Fruit fly (Drosophila melanogaster) whole organism, embryonic: ENCODE results near the gene CG14636.
A peak's percentile ranks its signal among the peaks of the same experiment; 100 is the strongest.

ENCODE experiments used
- Abd-B ChIP-seq: fragments of 200-800 bp; sonication (Bioruptor generic); optimal IDR thresholded peaks from 2 replicates; lab custom pipeline; 2018; ENCODE audit warnings: missing biosample characterization, mild to moderate bottlenecking, missing genetic modification characterization, moderate library complexity
- Adf1 ChIP-seq: fragments of 200-800 bp; sonication (Bioruptor generic); IDR thresholded peaks from 2 replicates; pipeline ENCODE4 v1.3.6; 2022; ENCODE audit warnings: missing biosample characterization, missing genetic modification characterization
- B-H2 ChIP-seq: fragments of 200-800 bp; sonication (Bioruptor generic); optimal IDR thresholded peaks from 2 replicates; lab custom pipeline; 2018; ENCODE audit warnings: missing biosample characterization, mild to moderate bottlenecking, missing genetic modification characterization
- Blimp-1 ChIP-seq: fragments of 200-800 bp; sonication (Bioruptor generic); optimal IDR thresholded peaks from 3 replicates; lab custom pipeline; 2018; ENCODE audit warnings: missing biosample characterization, missing genetic modification characterization, mild to moderate bottlenecking, moderate library complexity, missing genetic modification reagents
- CG10267 ChIP-seq: fragments of 200-800 bp; sonication (Bioruptor generic); optimal IDR thresholded peaks from 2 replicates; lab custom pipeline; 2018; ENCODE audit warnings: missing biosample characterization, mild to moderate bottlenecking, missing genetic modification characterization, moderate library complexity
- CG11695 ChIP-seq: fragments of 200-800 bp; sonication (Bioruptor generic); IDR thresholded peaks from 3 replicates; pipeline ENCODE4 v1.3.6; 2022; ENCODE audit warnings: missing biosample characterization, missing genetic modification characterization
- CG12744 ChIP-seq: fragments of 200-800 bp; sonication (Bioruptor generic); optimal IDR thresholded peaks from 2 replicates; lab custom pipeline; 2016; ENCODE audit warnings: missing biosample characterization, missing genetic modification characterization
- CG12769 ChIP-seq: fragments of 200-800 bp; sonication (Bioruptor generic); optimal IDR thresholded peaks from 2 replicates; lab custom pipeline; 2019; ENCODE audit warnings: missing biosample characterization, mild to moderate bottlenecking, missing genetic modification characterization, moderate library complexity
- CG13775 ChIP-seq: fragments of 200-800 bp; sonication (Bioruptor generic); optimal IDR thresholded peaks from 3 replicates; lab custom pipeline; 2017; ENCODE audit warnings: missing biosample characterization, mild to moderate bottlenecking, missing genetic modification characterization
- CG1602 ChIP-seq: fragments of 200-800 bp; sonication (Bioruptor generic); optimal IDR thresholded peaks from 3 replicates; lab custom pipeline; 2016; ENCODE audit warnings: missing biosample characterization, missing genetic modification characterization
- CG1647 ChIP-seq: fragments of 200-800 bp; sonication (Bioruptor generic); optimal IDR thresholded peaks from 3 replicates; lab custom pipeline; 2016; ENCODE audit warnings: missing biosample characterization, missing genetic modification characterization
- CG17361 ChIP-seq: fragments of 200-800 bp; sonication (Bioruptor generic); IDR thresholded peaks from 3 replicates; pipeline ENCODE4 v1.3.6; 2022; ENCODE audit warnings: missing biosample characterization, missing genetic modification characterization
- CG4282 ChIP-seq: fragments of 200-800 bp; sonication (Bioruptor generic); optimal IDR thresholded peaks from 2 replicates; lab custom pipeline; 2016; ENCODE audit warnings: missing biosample characterization, missing genetic modification characterization
- CG4820 ChIP-seq: fragments of 200-800 bp; sonication (Bioruptor generic); optimal IDR thresholded peaks from 3 replicates; lab custom pipeline; 2016; ENCODE audit warnings: missing biosample characterization, missing genetic modification characterization
- CG4854 ChIP-seq: fragments of 200-800 bp; sonication (Bioruptor generic); optimal IDR thresholded peaks from 2 replicates; lab custom pipeline; 2016; ENCODE audit warnings: missing biosample characterization, missing genetic modification characterization, inconsistent platforms
- CG6689 ChIP-seq: fragments of 200-800 bp; sonication (Bioruptor generic); IDR thresholded peaks from 2 replicates; pipeline ENCODE4 v1.3.6; 2022; ENCODE audit warnings: missing biosample characterization, missing genetic modification characterization
- CG6791 ChIP-seq: fragments of 200-800 bp; sonication (Bioruptor generic); IDR thresholded peaks from 3 replicates; pipeline ENCODE4 v1.3.6; 2022; ENCODE audit warnings: missing biosample characterization, missing genetic modification characterization; ENCODE audit not compliant: partially characterized antibody
- CG6854 ChIP-seq: fragments of 200-800 bp; sonication (Bioruptor generic); optimal IDR thresholded peaks from 3 replicates; lab custom pipeline; 2017; ENCODE audit warnings: missing biosample characterization, mild to moderate bottlenecking, missing genetic modification characterization
- CG9215 ChIP-seq: fragments of 200-800 bp; sonication (Bioruptor generic); IDR thresholded peaks from 2 replicates; pipeline ENCODE4 v1.3.6; 2022; ENCODE audit warnings: missing biosample characterization, missing genetic modification characterization
- CTCF ChIP-seq: fragments of 200-800 bp; sonication (Bioruptor generic); optimal IDR thresholded peaks from 2 replicates; lab custom pipeline; 2017; ENCODE audit warnings: missing biosample characterization, mild to moderate bottlenecking, missing genetic modification characterization, moderate library complexity
- Chrac-16 ChIP-seq: fragments of 200-800 bp; sonication (Bioruptor generic); optimal IDR thresholded peaks from 3 replicates; lab custom pipeline; 2016; ENCODE audit warnings: missing biosample characterization, missing genetic modification characterization
- Fer2 ChIP-seq: fragments of 200-800 bp; sonication (Bioruptor generic); optimal IDR thresholded peaks from 2 replicates; lab custom pipeline; 2018; ENCODE audit warnings: missing biosample characterization, mild to moderate bottlenecking, missing genetic modification characterization, moderate library complexity
- Hand ChIP-seq: fragments of 200-800 bp; sonication (Bioruptor generic); optimal IDR thresholded peaks from 2 replicates; lab custom pipeline; 2017; ENCODE audit warnings: mild to moderate bottlenecking, missing biosample characterization, missing genetic modification reagents, missing genetic modification characterization
- Hr39 ChIP-seq: fragments of >200 bp; optimal IDR thresholded peaks from 2 replicates; lab custom pipeline; 2017
- Med ChIP-seq: fragments of 200-800 bp; sonication (Bioruptor generic); peaks from one replicate; lab custom pipeline; 2016; ENCODE audit warnings: missing biosample characterization, missing genetic modification characterization, mild to moderate bottlenecking, inconsistent platforms, moderate library complexity
- Mrtf ChIP-seq: fragments of 200-800 bp; sonication (Bioruptor generic); IDR thresholded peaks from 3 replicates; pipeline ENCODE4 v1.3.6; 2022; ENCODE audit warnings: missing biosample characterization, missing genetic modification characterization
- NfI ChIP-seq: fragments of 200-800 bp; sonication (Bioruptor generic); optimal IDR thresholded peaks from 3 replicates; lab custom pipeline; 2018; ENCODE audit warnings: missing biosample characterization, mild to moderate bottlenecking, missing genetic modification characterization, moderate library complexity
- PHDP ChIP-seq: fragments of 200-800 bp; sonication (Bioruptor generic); optimal IDR thresholded peaks from 3 replicates; lab custom pipeline; 2018; ENCODE audit warnings: missing biosample characterization, mild to moderate bottlenecking, missing genetic modification characterization, moderate library complexity
- Sry-δ ChIP-seq: fragments of 200-800 bp; sonication (Bioruptor generic); optimal IDR thresholded peaks from 2 replicates; lab custom pipeline; 2016; ENCODE audit warnings: missing biosample characterization, missing genetic modification characterization
- Xrp1 ChIP-seq: fragments of 200-800 bp; sonication (Bioruptor generic); IDR thresholded peaks from 2 replicates; pipeline ENCODE4 v1.3.6; 2022; ENCODE audit warnings: missing biosample characterization, missing genetic modification characterization
- al ChIP-seq: fragments of 200-800 bp; sonication (Bioruptor generic); IDR thresholded peaks from 2 replicates; pipeline ENCODE4 v1.3.6; 2022; ENCODE audit warnings: missing biosample characterization, missing genetic modification characterization
- ap ChIP-seq: fragments of 200-800 bp; sonication (Bioruptor generic); IDR thresholded peaks from 2 replicates; pipeline ENCODE4 v1.3.6; 2022; ENCODE audit warnings: missing biosample characterization, missing genetic modification characterization
- bsh ChIP-seq, 2 experiments: fragments of 200-800 bp; sonication (Bioruptor generic); optimal IDR thresholded peaks; 2 replicates each; lab custom pipeline; 2017 to 2018; ENCODE audit warnings: mild to moderate bottlenecking in 2 of 2, missing biosample characterization in 2 of 2, missing genetic modification characterization in 2 of 2, moderate library complexity in 1 of 2
- croc ChIP-seq: fragments of 200-800 bp; sonication (Bioruptor generic); conservative IDR thresholded peaks from 3 replicates; pipeline ENCODE4 v1.3.6; 2022; ENCODE audit warnings: missing biosample characterization, missing genetic modification characterization
- crp ChIP-seq, 2 experiments: fragments of 200-800 bp; sonication (Bioruptor generic); optimal IDR thresholded peaks; 2 replicates in 1 of 2; 3 replicates in 1 of 2; lab custom pipeline; 2017; ENCODE audit warnings: missing biosample characterization in 2 of 2, missing genetic modification characterization in 2 of 2, mild to moderate bottlenecking in 1 of 2, moderate library complexity in 1 of 2
- eyg ChIP-seq: fragments of 200-800 bp; sonication (Bioruptor generic); optimal IDR thresholded peaks from 3 replicates; lab custom pipeline; 2016; ENCODE audit warnings: missing biosample characterization, missing genetic modification characterization
- ham ChIP-seq: fragments of 200-800 bp; sonication (Bioruptor generic); IDR thresholded peaks from 2 replicates; pipeline ENCODE4 v1.3.6; 2022; ENCODE audit warnings: missing biosample characterization, missing genetic modification characterization
- jing ChIP-seq: fragments of 200-800 bp; sonication (Bioruptor generic); optimal IDR thresholded peaks from 2 replicates; lab custom pipeline; 2018; ENCODE audit warnings: missing biosample characterization, mild to moderate bottlenecking, missing genetic modification characterization
- kah ChIP-seq: fragments of 200-800 bp; sonication (Bioruptor generic); optimal IDR thresholded peaks from 2 replicates; lab custom pipeline; 2018; ENCODE audit warnings: missing biosample characterization, mild to moderate bottlenecking, missing genetic modification characterization
- kay ChIP-seq: fragments of 200-800 bp; sonication (Bioruptor generic); optimal IDR thresholded peaks from 2 replicates; lab custom pipeline; 2016; ENCODE audit warnings: missing biosample characterization, missing genetic modification characterization
- lab ChIP-seq: fragments of 200-800 bp; sonication (Bioruptor generic); optimal IDR thresholded peaks from 3 replicates; lab custom pipeline; 2017; ENCODE audit warnings: missing biosample characterization, missing genetic modification characterization, mild to moderate bottlenecking, moderate library complexity, missing genetic modification reagents
- nerfin-1 ChIP-seq: fragments of 200-800 bp; sonication (Bioruptor generic); optimal IDR thresholded peaks from 3 replicates; lab custom pipeline; 2019; ENCODE audit warnings: missing biosample characterization, mild to moderate bottlenecking, missing genetic modification characterization, moderate library complexity
- nom ChIP-seq: fragments of 200-800 bp; sonication (Bioruptor generic); optimal IDR thresholded peaks from 2 replicates; lab custom pipeline; 2017; ENCODE audit warnings: missing biosample characterization, missing genetic modification characterization, mild to moderate bottlenecking, moderate library complexity, missing genetic modification reagents
- pnt ChIP-seq: fragments of 200-800 bp; sonication (Bioruptor generic); optimal IDR thresholded peaks from 3 replicates; lab custom pipeline; 2016; ENCODE audit warnings: missing biosample characterization, missing genetic modification characterization
- psq ChIP-seq: fragments of 200-800 bp; sonication (Bioruptor generic); optimal IDR thresholded peaks from 2 replicates; lab custom pipeline; 2017; ENCODE audit warnings: missing biosample characterization, missing genetic modification characterization
- seq ChIP-seq: fragments of 200-800 bp; sonication (Bioruptor generic); IDR thresholded peaks from 2 replicates; pipeline ENCODE4 v1.3.6; 2022; ENCODE audit warnings: missing biosample characterization, missing genetic modification characterization
- sqz ChIP-seq: fragments of 200-800 bp; sonication (Bioruptor generic); optimal IDR thresholded peaks from 3 replicates; lab custom pipeline; 2018; ENCODE audit warnings: missing biosample characterization, mild to moderate bottlenecking, missing genetic modification characterization
- ssp ChIP-seq: fragments of 200-800 bp; sonication (Bioruptor generic); IDR thresholded peaks from 2 replicates; pipeline ENCODE4 v1.3.6; 2022; ENCODE audit warnings: missing biosample characterization, missing genetic modification characterization
- unpg ChIP-seq: fragments of 200-800 bp; sonication (Bioruptor generic); optimal IDR thresholded peaks from 3 replicates; lab custom pipeline; 2018; ENCODE audit warnings: missing biosample characterization, mild to moderate bottlenecking, missing genetic modification characterization, moderate library complexity
- wek ChIP-seq: fragments of 200-800 bp; sonication (Bioruptor generic); optimal IDR thresholded peaks from 3 replicates; lab custom pipeline; 2018; ENCODE audit warnings: missing biosample characterization, mild to moderate bottlenecking, missing genetic modification characterization, moderate library complexity
- z ChIP-seq: fragments of 200-800 bp; sonication (Bioruptor generic); IDR thresholded peaks from 3 replicates; pipeline ENCODE4 v1.3.6; 2022; ENCODE audit warnings: missing biosample characterization, missing genetic modification characterization

The CG14636 gene

DNA sequence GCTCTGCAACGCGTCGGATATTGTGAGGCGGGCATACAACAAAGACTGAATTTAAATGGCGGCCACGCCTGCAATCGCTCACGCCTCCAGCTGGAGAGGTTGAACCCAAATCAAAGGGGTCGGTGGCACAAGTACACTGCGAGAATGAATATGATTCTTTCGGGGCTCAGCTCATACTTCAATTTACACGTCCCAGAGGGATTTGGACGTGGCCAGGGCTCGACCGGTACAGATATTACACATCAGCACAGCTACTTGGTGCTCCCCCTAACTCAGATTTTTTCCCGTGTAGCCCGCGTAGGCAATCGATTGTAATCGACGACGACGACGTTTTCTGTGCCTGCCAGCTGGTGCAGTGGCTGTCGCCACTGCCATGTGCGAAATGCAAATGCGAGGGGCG is 1.1 kb downstream of the CG14636 start (continued):
- TF ChIP-seq Med (GFP tag; lab: Kevin White, UChicago): peak; percentile 98
- TF ChIP-seq seq (GFP tag; lab: Robert Waterston, UW): peak; percentile 77
- TF ChIP-seq Hr39 (lab: Kevin White, UChicago): no peak
- peak; percentile 56 for TF ChIP-seq kah
- peak; percentile 69 for TF ChIP-seq CG9215 (GFP tag; lab: Robert Waterston, UW)
- TF ChIP-seq CG6854 (GFP tag; lab: Kevin White, UChicago): no peak
- TF ChIP-seq Hand (GFP tag; lab: Kevin White, UChicago): no peak
- peak; percentile 83 for TF ChIP-seq pnt (GFP tag; lab: Kevin White, UChicago)
- TF ChIP-seq PHDP: peak; percentile 61
- peak; percentile 71 for TF ChIP-seq CG1647 (GFP tag; lab: Kevin White, UChicago)
- TF ChIP-seq Abd-B (GFP tag; lab: Kevin White, UChicago): peak; percentile 78
- peak; percentile 65 for TF ChIP-seq CG1602 (GFP tag; lab: Kevin White, UChicago)
- TF ChIP-seq ssp: peak; percentile 81
- peak; percentile 75 for TF ChIP-seq unpg
- TF ChIP-seq crp (GFP tag; optimal IDR thresholded peaks at IDR 0.05; lab: Kevin White, UChicago): peak in 1 of 2 experiments; percentile 25
- TF ChIP-seq al (GFP tag; lab: Robert Waterston, UW): peak; percentile 68
- peak; percentile 8 for TF ChIP-seq CG4854
- peak; percentile 25 to 76 for TF ChIP-seq bsh (GFP tag; optimal IDR thresholded peaks at IDR 0.05; lab: Kevin White, UChicago)
- peak; percentile 83 for TF ChIP-seq ap (GFP tag; lab: Robert Waterston, UW)
- TF ChIP-seq sqz: peak; percentile 8
- TF ChIP-seq CG6689 (GFP tag; lab: Robert Waterston, UW): peak; percentile 88
- peak; percentile 68; the same call in 1 of the 3 replicates for TF ChIP-seq CG17361
- peak; percentile 82 for TF ChIP-seq lab (GFP tag; lab: Kevin White, UChicago)
- TF ChIP-seq nerfin-1 (tag; lab: Kevin White, UChicago): peak; percentile 57
- TF ChIP-seq Mrtf (GFP tag; lab: Robert Waterston, UW): peak; percentile 91
- peak; percentile 86 for TF ChIP-seq CG12769 (tag; lab: Kevin White, UChicago)
- TF ChIP-seq CG10267: peak; percentile 26
- peak; percentile 74 for TF ChIP-seq croc (GFP tag; lab: Robert Waterston, UW)
- TF ChIP-seq CG13775 (GFP tag; lab: Kevin White, UChicago): peak; percentile 12
- TF ChIP-seq ham (GFP tag; lab: Robert Waterston, UW): peak; percentile 50; the same call in 1 of the 2 replicates
- TF ChIP-seq Fer2 (tag; lab: Kevin White, UChicago): no peak
- peak; percentile 84 for TF ChIP-seq Xrp1 (GFP tag; lab: Robert Waterston, UW)
- peak; percentile 53 for TF ChIP-seq kay (GFP tag; lab: Kevin White, UChicago)
- TF ChIP-seq NfI (GFP tag; lab: Kevin White, UChicago): peak; percentile 70
- peak; percentile 79 for TF ChIP-seq nom (GFP tag; lab: Kevin White, UChicago)
- peak; percentile 63 for TF ChIP-seq Blimp-1 (GFP tag; lab: Kevin White, UChicago)
- no peak for TF ChIP-seq CG6791
- peak; percentile 36; the same call in 1 of the 2 replicates for TF ChIP-seq Adf1 (GFP tag; lab: Robert Waterston, UW)
- no peak for TF ChIP-seq B-H2 (GFP tag; lab: Kevin White, UChicago)
- peak; percentile 78 for TF ChIP-seq jing (GFP tag; lab: Kevin White, UChicago)
- peak; percentile 40 for TF ChIP-seq Sry-δ (GFP tag; lab: Kevin White, UChicago)
- TF ChIP-seq psq (GFP tag; lab: Kevin White, UChicago): no peak
- TF ChIP-seq CG11695: peak; percentile 83; the same call in 2 of the 3 replicates
- TF ChIP-seq CG12744 (GFP tag; lab: Kevin White, UChicago): no peak
- TF ChIP-seq CTCF (GFP tag; lab: Kevin White, UChicago): peak; percentile 31
- TF ChIP-seq wek (GFP tag; lab: Kevin White, UChicago): peak; percentile 37
- 0 out of 3 replicates have a peak, but pooled peaks have one; percentile 51 for TF ChIP-seq z
- peak; percentile 80 for TF ChIP-seq CG4820 (GFP tag; lab: Kevin White, UChicago)
- no peak for TF ChIP-seq CG4282 (GFP tag; lab: Kevin White, UChicago)
- TF ChIP-seq Chrac-16 (GFP tag; lab: Kevin White, UChicago): peak; percentile 59
- peak; percentile 40 for TF ChIP-seq eyg (GFP tag; lab: Kevin White, UChicago)
